Fruit fly (Drosophila melanogaster) whole organism, wandering third instar larva: ENCODE measurements around the gene Unc-115a.

ENCODE experiments used
- Hr83 ChIP-seq: fragments of 200-300 bp; sonication (Bioruptor generic); optimal IDR thresholded peaks from 2 replicates; lab custom pipeline; 2016; ENCODE audit warnings: missing biosample characterization, mild to moderate bottlenecking, missing genetic modification characterization, moderate library complexity; ENCODE audit not compliant: poor library complexity, severe bottlenecking
- Vsx2 ChIP-seq: fragments of 200-300, 225-300 bp; sonication (Bioruptor generic); optimal IDR thresholded peaks from 2 replicates; lab custom pipeline; 2018; ENCODE audit warnings: missing biosample characterization, missing genetic modification characterization; ENCODE audit not compliant: partially characterized antibody
- dsf ChIP-seq: sonication (Bioruptor generic); optimal IDR thresholded peaks from 2 replicates; lab custom pipeline; 2016; ENCODE audit warnings: missing biosample characterization, missing genetic modification characterization, borderline replicate concordance
- pan ChIP-seq: fragments of >200 bp; optimal IDR thresholded peaks from 2 replicates; lab custom pipeline; 2017
- sv ChIP-seq: fragments of 200-800 bp; sonication (Bioruptor generic); optimal IDR thresholded peaks from 3 replicates; lab custom pipeline; 2016; ENCODE audit warnings: missing biosample characterization, missing genetic modification characterization

dm6 chr3R:9684125-9684524, 21.1 kb downstream of the Unc-115a start, which contains the start of gene CG9444:
- TF ChIP-seq sv (GFP tag; lab: Kevin White, UChicago) (no peak), pan (lab: Kevin White, UChicago) (no peak), Hr83 (GFP tag; lab: Kevin White, UChicago) (no peak), Vsx2 (GFP tag; lab: Kevin White, UChicago) (no peak), dsf (no peak)
